Fruit fly (Drosophila melanogaster): Measurements from ENCODE around the gene bves.
A peak's percentile ranks its signal among the peaks of the same experiment; 100 is the strongest.

Gene bves

DNA sequence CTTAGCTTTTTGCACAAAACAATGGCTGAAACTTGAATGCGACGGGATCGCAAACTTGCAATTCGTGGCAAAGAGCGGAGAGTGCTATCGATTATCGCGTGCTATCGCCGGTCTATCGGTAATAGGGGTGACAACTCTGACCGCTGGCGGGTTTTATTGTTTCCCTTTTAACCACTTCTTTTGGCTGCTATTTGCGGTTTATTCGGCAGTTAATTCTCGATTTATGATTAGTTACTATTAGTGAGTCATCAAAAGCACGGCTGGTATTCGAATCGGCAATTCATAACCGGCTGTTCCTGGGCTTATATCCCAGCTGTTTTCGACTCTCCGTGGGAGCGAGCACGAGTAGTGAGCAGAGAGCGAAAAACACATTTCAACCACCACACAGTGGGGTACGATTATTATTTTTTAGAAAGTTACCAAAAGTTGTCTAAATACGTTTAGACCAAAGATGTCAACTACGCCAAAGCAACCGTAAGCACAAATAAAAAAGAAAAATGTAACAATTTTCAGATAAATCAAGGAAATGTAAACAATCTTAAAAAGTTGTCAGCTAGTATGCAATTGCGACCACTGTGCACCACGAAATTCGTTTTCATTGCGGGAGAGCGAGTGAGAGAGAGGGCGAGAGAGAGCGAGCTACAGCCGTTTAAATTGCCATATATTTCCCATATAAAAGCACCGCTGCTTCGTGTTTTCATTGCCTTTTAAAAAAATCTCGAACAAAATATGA lies at the start of gene bves, which contains the start of gene Stt3A (continued):
- TF ChIP-seq CG17186 (GFP tag; optimal IDR thresholded peaks at IDR 0.05) (peak; percentile 92), CG30020 (tag; optimal IDR thresholded peaks at IDR 0.05) (peak; percentile 87), HLH3B (GFP tag; IDR thresholded peaks at IDR 0.05) (peak; percentile 98), CG7963 (GFP tag; IDR thresholded peaks at IDR 0.05; ENCODE audit: partially characterized antibody) (no peak; the same call in 1 of the 3 replicates), CG4707 (GFP tag; optimal IDR thresholded peaks at IDR 0.05) (peak; percentile 100), D19A (tag; optimal IDR thresholded peaks at IDR 0.05) (peak; percentile 97), seq (GFP tag; IDR thresholded peaks at IDR 0.05) (peak; percentile 99), CG7556 (GFP tag; optimal IDR thresholded peaks at IDR 0.05) (peak; percentile 99), CG10321 (GFP tag; IDR thresholded peaks at IDR 0.05) (peak; percentile 83), lbe (GFP tag; optimal IDR thresholded peaks at IDR 0.05) (peak; percentile 99), CG8765 (GFP tag; IDR thresholded peaks at IDR 0.05) (peak; percentile 95), oc (tag; optimal IDR thresholded peaks at IDR 0.05) (peak; percentile 98), Hr39 (optimal IDR thresholded peaks at IDR 0.05) (no peak), fd64A (GFP tag; optimal IDR thresholded peaks at IDR 0.05) (peak; percentile 97), sens (GFP tag) (peak; percentile 100), CG12744 (GFP tag; optimal IDR thresholded peaks at IDR 0.05) (peak; percentile 98), CG16779 (GFP tag; IDR thresholded peaks at IDR 0.05) (peak; percentile 92), lmd (GFP tag; IDR thresholded peaks at IDR 0.05) (peak; percentile 97), CG3726 (GFP tag; IDR thresholded peaks at IDR 0.05) (peak; percentile 95), CG11093 (GFP tag; IDR thresholded peaks at IDR 0.05) (peak; percentile 94), HmgZ (tag; optimal IDR thresholded peaks at IDR 0.05) (peak; percentile 98), ind (GFP tag; optimal IDR thresholded peaks at IDR 0.05) (peak; percentile 97), Myb (GFP tag; optimal IDR thresholded peaks at IDR 0.05) (peak; percentile 90), kay (GFP tag; optimal IDR thresholded peaks at IDR 0.05) (peak; percentile 96), CG8478 (optimal IDR thresholded peaks at IDR 0.05) (no peak), CkIIα-i1 (GFP tag; IDR thresholded peaks at IDR 0.05) (peak; percentile 78), ro (GFP tag; IDR thresholded peaks at IDR 0.05) (peak; percentile 92), p53 (GFP tag; optimal IDR thresholded peaks at IDR 0.05) (peak; percentile 96), h (optimal IDR thresholded peaks at IDR 0.05) (no peak), CG11085 (GFP tag; IDR thresholded peaks at IDR 0.05) (peak; percentile 89), Max (GFP tag; optimal IDR thresholded peaks at IDR 0.05) (peak; percentile 97), usp (GFP tag; optimal IDR thresholded peaks at IDR 0.05) (no peak), bowl (GFP tag; IDR thresholded peaks at IDR 0.05) (peak; percentile 96), Camta (GFP tag; optimal IDR thresholded peaks at IDR 0.05) (peak; percentile 98), aop (GFP tag; IDR thresholded peaks at IDR 0.05) (no peak), Antp (GFP tag; optimal IDR thresholded peaks at IDR 0.05) (peak; percentile 99), Sry-δ (GFP tag; optimal IDR thresholded peaks at IDR 0.05) (peak; percentile 57), psq (GFP tag; optimal IDR thresholded peaks at IDR 0.05) (peak; percentile 94), CG31224 (GFP tag; IDR thresholded peaks at IDR 0.05) (peak; percentile 92), CG6272 (GFP tag; IDR thresholded peaks at IDR 0.05) (peak; percentile 95), Bdp1 (GFP tag; optimal IDR thresholded peaks at IDR 0.05) (peak; percentile 95), grau (tag; optimal IDR thresholded peaks at IDR 0.05) (peak; percentile 98), odd (GFP tag; optimal IDR thresholded peaks at IDR 0.05) (peak; percentile 99), CG17359 (tag; optimal IDR thresholded peaks at IDR 0.05) (peak; percentile 99), CG15514 (GFP tag; optimal IDR thresholded peaks at IDR 0.05) (peak; percentile 94), CG12236 (GFP tag; optimal IDR thresholded peaks at IDR 0.05) (peak; percentile 97), corto (GFP tag; optimal IDR thresholded peaks at IDR 0.05) (peak; percentile 97), CG4854 (GFP tag; optimal IDR thresholded peaks at IDR 0.05) (peak; percentile 96), kah (GFP tag; optimal IDR thresholded peaks at IDR 0.05) (peak; percentile 96), gro (GFP tag; optimal IDR thresholded peaks at IDR 0.05) (peak; percentile 99), CG18619 (GFP tag; optimal IDR thresholded peaks at IDR 0.05) (peak; percentile 98), CG10366 (GFP tag; IDR thresholded peaks at IDR 0.05) (peak; percentile 97)

Measured in whole organism, embryonic.